Fruit fly (Drosophila melanogaster): ENCODE data around the gene CG42258.
A peak's percentile ranks its signal among the peaks of the same experiment; 100 is the strongest.

CG42258 gene

DNA sequence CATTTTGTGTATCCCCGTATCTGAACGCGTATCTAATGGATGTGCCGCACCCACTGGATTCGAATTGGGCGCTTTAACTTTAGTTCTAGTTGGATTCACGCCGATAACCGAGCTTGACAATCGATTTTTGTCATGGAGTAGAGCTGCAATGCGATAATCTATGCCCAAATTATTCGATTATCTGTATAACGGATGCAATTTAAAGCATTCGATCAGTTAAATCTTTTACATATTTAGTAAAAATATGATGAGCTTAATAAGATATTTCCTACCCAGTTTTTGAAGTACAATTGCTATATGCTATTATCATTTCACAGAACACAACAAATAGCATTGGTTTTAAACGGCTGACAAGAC lies 3.9 kb downstream of the CG42258 start:
- TF ChIP-seq dmrt93B (GFP tag; optimal IDR thresholded peaks at IDR 0.05) (no peak), h (GFP tag; optimal IDR thresholded peaks at IDR 0.05) (no peak), GATAd (GFP tag; optimal IDR thresholded peaks at IDR 0.05) (no peak), CG9705 (GFP tag; optimal IDR thresholded peaks at IDR 0.05) (no peak), sage (GFP tag; optimal IDR thresholded peaks at IDR 0.05) (no peak), CrebA (GFP tag; optimal IDR thresholded peaks at IDR 0.05; ENCODE audit: borderline replicate concordance) (no peak), Hnf4 (GFP tag; optimal IDR thresholded peaks at IDR 0.05) (no peak)

DNA sequence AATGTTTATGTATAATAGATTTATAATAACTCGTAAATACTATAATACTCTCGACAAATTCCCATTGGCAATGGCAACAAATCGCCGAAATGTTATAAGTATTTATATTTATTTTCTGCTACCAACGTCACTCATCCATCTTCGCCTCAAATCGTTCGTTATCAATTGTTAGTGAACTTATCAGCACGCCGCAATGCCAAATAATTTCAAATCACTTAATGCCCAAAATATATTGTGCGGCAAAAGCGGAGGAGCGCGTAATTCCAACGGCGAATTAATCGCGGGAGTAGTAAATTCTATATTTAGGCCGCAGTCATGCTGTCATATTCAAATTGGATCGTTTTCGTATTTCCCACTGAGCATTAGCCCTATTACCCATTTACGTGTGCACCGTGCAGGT lies 5.8 kb downstream of the CG42258 start:
- no peak for TF ChIP-seq dl (GFP tag; optimal IDR thresholded peaks at IDR 0.05; ENCODE audit: insufficient read depth in 1 of 2, partially characterized antibody in 2 of 2)
- no peak for TF ChIP-seq psq (GFP tag; optimal IDR thresholded peaks at IDR 0.05)

DNA sequence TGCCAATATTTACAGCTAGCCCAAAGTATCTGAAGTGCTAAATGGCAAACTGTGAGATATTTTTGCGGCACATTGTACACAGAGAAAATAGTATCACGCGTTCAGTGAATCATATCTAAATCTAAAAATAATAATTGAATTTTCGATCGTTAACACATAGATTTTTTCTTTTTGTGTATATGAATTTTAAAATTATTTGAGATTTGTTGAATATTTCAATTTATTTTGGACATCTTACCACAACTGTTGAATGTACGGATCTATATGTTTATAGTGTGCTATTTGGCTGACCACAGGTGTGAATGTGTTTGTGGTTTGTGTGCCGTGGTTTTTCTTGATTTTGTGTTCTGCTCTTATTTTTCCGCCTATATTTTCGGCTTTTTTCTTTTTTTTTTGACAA lies 6.5 kb downstream of the CG42258 start:
- TF ChIP-seq usp (GFP tag; optimal IDR thresholded peaks at IDR 0.05) = no peak
- peak; percentile 39 for TF ChIP-seq h (GFP tag; optimal IDR thresholded peaks at IDR 0.05)
- peak; percentile 53 for TF ChIP-seq sv (GFP tag; optimal IDR thresholded peaks at IDR 0.05)
- TF ChIP-seq foxo (GFP tag; optimal IDR thresholded peaks at IDR 0.05) = peak in 1 of 2 experiments; percentile 49
- peak; percentile 30 for TF ChIP-seq OdsH (GFP tag; optimal IDR thresholded peaks at IDR 0.05)
- TF ChIP-seq Dfd (GFP tag; optimal IDR thresholded peaks at IDR 0.05) = no peak
- TF ChIP-seq rgr (GFP tag; optimal IDR thresholded peaks at IDR 0.05) = peak; percentile 5
- TF ChIP-seq ey (GFP tag; optimal IDR thresholded peaks at IDR 0.05) = peak; percentile 9
- peak; percentile 25 for TF ChIP-seq br (GFP tag; optimal IDR thresholded peaks at IDR 0.05)

DNA sequence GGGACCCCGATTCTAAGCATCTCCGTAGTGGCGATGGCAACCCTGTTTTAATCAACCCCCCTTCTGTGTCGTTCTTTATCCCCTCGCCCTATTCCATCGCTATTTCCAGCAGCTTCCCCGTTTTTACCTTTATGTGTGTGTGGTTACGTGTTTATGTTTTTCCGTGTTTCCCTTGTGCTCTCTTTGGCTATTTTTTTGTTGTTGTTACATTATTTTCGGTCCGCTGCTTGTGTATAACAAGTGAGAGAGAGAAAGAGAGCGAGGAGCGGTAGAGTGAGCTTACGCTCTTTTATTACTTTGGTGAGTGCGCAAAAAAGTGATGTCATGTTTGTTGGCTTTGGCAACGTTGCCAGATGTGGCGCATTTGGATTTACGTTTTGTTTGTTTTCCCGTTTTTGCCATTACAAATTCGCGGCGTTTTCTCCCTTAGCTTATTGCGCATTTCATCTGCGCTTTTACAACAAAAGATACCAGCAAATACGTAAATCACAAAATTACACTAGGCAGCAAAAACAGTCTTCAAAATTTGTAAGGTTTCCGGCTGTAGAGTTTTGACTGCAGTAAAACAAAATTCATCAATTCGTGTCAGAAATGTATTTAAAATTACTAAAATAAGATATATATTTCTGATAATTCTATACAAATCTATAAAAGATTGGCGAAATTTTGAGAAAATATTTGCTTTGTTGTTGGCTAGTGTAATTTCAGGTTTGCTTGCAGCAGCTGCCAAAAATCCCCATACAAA lies 7.0 kb downstream of the CG42258 start:
- TF ChIP-seq Hnf4 (GFP tag; optimal IDR thresholded peaks at IDR 0.05) (no peak), dmrt93B (GFP tag; optimal IDR thresholded peaks at IDR 0.05) (peak; percentile 26), rgr (GFP tag; optimal IDR thresholded peaks at IDR 0.05) (peak; percentile 16), N (GFP tag; optimal IDR thresholded peaks at IDR 0.05) (no peak), usp (GFP tag; optimal IDR thresholded peaks at IDR 0.05) (no peak), CG9705 (GFP tag; optimal IDR thresholded peaks at IDR 0.05) (peak; percentile 25), fru (GFP tag; optimal IDR thresholded peaks at IDR 0.05) (peak; percentile 66), Sp1 (GFP tag; optimal IDR thresholded peaks at IDR 0.05) (peak; percentile 41), ey (GFP tag; optimal IDR thresholded peaks at IDR 0.05) (no peak), brk (GFP tag; optimal IDR thresholded peaks at IDR 0.05) (no peak), sage (GFP tag; optimal IDR thresholded peaks at IDR 0.05) (peak; percentile 29), GATAd (GFP tag; optimal IDR thresholded peaks at IDR 0.05) (no peak), tai (GFP tag; optimal IDR thresholded peaks at IDR 0.05) (peak; percentile 21), dsf (GFP tag; optimal IDR thresholded peaks at IDR 0.05; ENCODE audit: borderline replicate concordance) (no peak), OdsH (GFP tag; optimal IDR thresholded peaks at IDR 0.05) (peak; percentile 5), h (GFP tag; optimal IDR thresholded peaks at IDR 0.05) (peak; percentile 10), br (GFP tag; optimal IDR thresholded peaks at IDR 0.05) (no peak), woc (GFP tag; optimal IDR thresholded peaks at IDR 0.05) (no peak), Dif (GFP tag; optimal IDR thresholded peaks at IDR 0.05; ENCODE audit: partially characterized antibody) (peak; percentile 81), dl (GFP tag; optimal IDR thresholded peaks at IDR 0.05; ENCODE audit: insufficient read depth in 1 of 2, partially characterized antibody in 2 of 2) (peak; percentile 45 to 74), Myc (optimal IDR thresholded peaks at IDR 0.05) (no peak), foxo (GFP tag; optimal IDR thresholded peaks at IDR 0.05) (peak in 1 of 2 experiments; percentile 39), lola (GFP tag; optimal IDR thresholded peaks at IDR 0.05) (no peak), psq (GFP tag; optimal IDR thresholded peaks at IDR 0.05) (peak; percentile 10), Vsx2 (GFP tag; optimal IDR thresholded peaks at IDR 0.05; ENCODE audit: partially characterized antibody) (no peak), sv (GFP tag; optimal IDR thresholded peaks at IDR 0.05) (no peak), Abd-B (GFP tag; optimal IDR thresholded peaks at IDR 0.05) (no peak), Dfd (GFP tag; optimal IDR thresholded peaks at IDR 0.05) (no peak), HLH106 (tag; optimal IDR thresholded peaks at IDR 0.05) (peak; percentile 64), jim (GFP tag; optimal IDR thresholded peaks at IDR 0.05) (no peak), Hr83 (GFP tag; optimal IDR thresholded peaks at IDR 0.05; ENCODE audit: poor library complexity, severe bottlenecking) (no peak), Hr78 (GFP tag; optimal IDR thresholded peaks at IDR 0.05) (no peak), Rel (GFP tag; optimal IDR thresholded peaks at IDR 0.05) (no peak), Rel (tag; optimal IDR thresholded peaks at IDR 0.05) (peak; percentile 66), Mio (GFP tag; optimal IDR thresholded peaks at IDR 0.05) (no peak), CrebA (GFP tag; optimal IDR thresholded peaks at IDR 0.05; ENCODE audit: borderline replicate concordance) (no peak), pan (optimal IDR thresholded peaks at IDR 0.05) (no peak), Jra (GFP tag; optimal IDR thresholded peaks at IDR 0.05) (peak; percentile 39), CG32264 (GFP tag; optimal IDR thresholded peaks at IDR 0.05) (no peak)

All from whole organism, wandering third instar larva.